Fruit fly (Drosophila melanogaster): ENCODE measurements around the gene CG14073.
A peak's percentile ranks its signal among the peaks of the same experiment; 100 is the strongest.

Gene CG14073

DNA sequence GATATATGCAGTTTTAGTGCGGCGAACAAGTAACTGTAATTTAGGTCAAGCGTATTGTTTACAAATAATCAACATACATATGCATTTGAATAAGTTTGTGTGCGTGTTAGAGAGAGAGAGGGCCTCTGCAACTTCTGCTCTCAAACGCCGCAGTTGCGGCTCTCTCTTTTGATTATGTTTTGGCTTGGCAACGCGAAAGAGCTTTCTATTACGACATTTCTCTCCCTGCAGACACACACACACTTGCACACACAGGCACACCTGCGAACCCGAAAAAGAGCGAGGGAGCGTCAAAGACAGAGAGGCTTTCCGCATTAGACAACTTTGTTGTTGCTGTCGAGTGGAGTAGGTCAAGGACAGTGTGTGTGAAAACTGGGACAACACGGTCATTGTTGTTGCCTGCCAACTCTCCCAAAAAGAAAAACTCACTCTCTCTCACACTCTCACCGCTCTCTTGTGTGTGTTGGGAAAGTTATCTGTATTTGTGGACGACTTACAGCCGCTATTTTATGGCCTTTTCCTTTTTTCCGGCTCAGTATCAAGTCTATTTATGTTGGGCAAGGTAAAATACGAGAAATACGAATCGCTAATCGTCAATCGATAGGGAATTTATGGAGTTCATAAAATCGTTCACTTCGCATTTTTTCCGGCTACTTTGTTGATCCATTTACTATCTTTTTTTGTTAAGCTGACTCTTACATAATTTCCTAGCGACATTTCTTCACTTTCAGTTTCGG, 63.2 kb downstream of the CG14073 start (continued):
- TF ChIP-seq B-H2 (GFP tag; optimal IDR thresholded peaks at IDR 0.05) (no peak), Rfx (GFP tag; IDR thresholded peaks at IDR 0.05) (no peak), HLH3B (GFP tag; IDR thresholded peaks at IDR 0.05) (0 out of 2 replicates have a peak, but pooled peaks have one; percentile 8), z (GFP tag; IDR thresholded peaks at IDR 0.05) (peak; percentile 79; the same call in 2 of the 3 replicates), Hr3 (GFP tag; optimal IDR thresholded peaks at IDR 0.05) (peak; percentile 75), dysf (GFP tag; IDR thresholded peaks at IDR 0.05) (0 out of 3 replicates have a peak, but pooled peaks have one; percentile 20), CG5245 (GFP tag; optimal IDR thresholded peaks at IDR 0.05) (no peak), HmgZ (tag; optimal IDR thresholded peaks at IDR 0.05) (no peak), E2f2 (GFP tag; IDR thresholded peaks at IDR 0.05) (no peak), chinmo (GFP tag; IDR thresholded peaks at IDR 0.05; ENCODE audit: partially characterized antibody) (peak; percentile 95), E2f1 (GFP tag; IDR thresholded peaks at IDR 0.05) (0 out of 2 replicates have a peak, but pooled peaks have one; percentile 16), seq (GFP tag; IDR thresholded peaks at IDR 0.05) (peak; percentile 8; the same call in 1 of the 2 replicates), sqz (GFP tag; optimal IDR thresholded peaks at IDR 0.05) (peak; percentile 36), sd (tag; optimal IDR thresholded peaks at IDR 0.05) (peak; percentile 3), Fer1 (GFP tag; optimal IDR thresholded peaks at IDR 0.05) (peak; percentile 52), CG4360 (GFP tag; IDR thresholded peaks at IDR 0.05) (peak; percentile 77), Eip74EF (GFP tag; optimal IDR thresholded peaks at IDR 0.05) (peak in 1 of 2 experiments; percentile 59), ci (GFP tag; IDR thresholded peaks at IDR 0.05) (peak; percentile 54; the same call in 2 of the 3 replicates), chm (GFP tag; IDR thresholded peaks at IDR 0.05) (no peak), Med (GFP tag) (peak; percentile 79), lbe (GFP tag; optimal IDR thresholded peaks at IDR 0.05) (no peak), CG4328 (GFP tag; optimal IDR thresholded peaks at IDR 0.05) (no peak), Trl (optimal IDR thresholded peaks at IDR 0.05) (peak; percentile 89 to 96), Trl (GFP tag; optimal IDR thresholded peaks at IDR 0.05) (no peak), ase (GFP tag; IDR thresholded peaks at IDR 0.05) (no peak), row (GFP tag; IDR thresholded peaks at IDR 0.05) (no peak; the same call in 2 of the 3 replicates), sc (optimal IDR thresholded peaks at IDR 0.05) (no peak), sc (GFP tag; optimal IDR thresholded peaks at IDR 0.05) (no peak), ind (GFP tag; optimal IDR thresholded peaks at IDR 0.05) (no peak), Blimp-1 (GFP tag; optimal IDR thresholded peaks at IDR 0.05) (peak; percentile 98), Atf6 (GFP tag; IDR thresholded peaks at IDR 0.05) (peak; percentile 27; the same call in 1 of the 2 replicates), onecut (GFP tag; IDR thresholded peaks at IDR 0.05) (peak; percentile 60), Hr78 (GFP tag; optimal IDR thresholded peaks at IDR 0.05) (peak in 1 of 2 experiments; percentile 33), sob (GFP tag; IDR thresholded peaks at IDR 0.05) (peak; percentile 46; the same call in 1 of the 2 replicates), CG8089 (GFP tag; optimal IDR thresholded peaks at IDR 0.05) (no peak), kni (GFP tag; optimal IDR thresholded peaks at IDR 0.05) (peak; percentile 73), hkb (optimal IDR thresholded peaks at IDR 0.05) (no peak), hkb (GFP tag; IDR thresholded peaks at IDR 0.05) (peak; percentile 43; the same call in 1 of the 2 replicates), CG8478 (optimal IDR thresholded peaks at IDR 0.05) (peak; percentile 54), Hsf (GFP tag; optimal IDR thresholded peaks at IDR 0.05) (no peak), slbo (GFP tag; IDR thresholded peaks at IDR 0.05) (peak; percentile 27; the same call in 1 of the 2 replicates), CG5953 (GFP tag; IDR thresholded peaks at IDR 0.05) (0 out of 2 replicates have a peak, but pooled peaks have one; percentile 37), sna (GFP tag; IDR thresholded peaks at IDR 0.05; ENCODE audit: partially characterized antibody) (peak; percentile 52; the same call in 1 of the 2 replicates), B-H1 (GFP tag; IDR thresholded peaks at IDR 0.05) (no peak; the same call in 2 of the 3 replicates), trem (tag; optimal IDR thresholded peaks at IDR 0.05) (peak; percentile 1), CG17361 (GFP tag; IDR thresholded peaks at IDR 0.05) (no peak), Adf1 (GFP tag; IDR thresholded peaks at IDR 0.05) (peak; percentile 75), ATbp (GFP tag; optimal IDR thresholded peaks at IDR 0.05) (no peak), CG13624 (GFP tag; optimal IDR thresholded peaks at IDR 0.05) (no peak), CG34376 (GFP tag; optimal IDR thresholded peaks at IDR 0.05) (peak; percentile 7)

All from whole organism, embryonic.